Worm (Caenorhabditis elegans) whole organism, late embryonic: ENCODE data around the gene H39E20.1.

Source experiments
- C08G9.2 ChIP-seq: sonication (generic microtip); optimal IDR thresholded peaks from 2 replicates; lab custom pipeline; 2016; ENCODE audit warnings: mild to moderate bottlenecking, missing genetic modification characterization, moderate library complexity, missing compliant biosample characterization
- F13H6.1 ChIP-seq: sonication (generic microtip); optimal IDR thresholded peaks from 2 replicates; lab custom pipeline; 2016; ENCODE audit warnings: missing genetic modification characterization, missing compliant biosample characterization
- K02D7.2 ChIP-seq: sonication (generic microtip); optimal IDR thresholded peaks from 2 replicates; lab custom pipeline; 2017; ENCODE audit warnings: mild to moderate bottlenecking, missing genetic modification characterization, missing compliant biosample characterization
- T23F11.4 ChIP-seq: fragments of 200-800 bp; sonication (Bioruptor generic); optimal IDR thresholded peaks from 2 replicates; lab custom pipeline; 2018; ENCODE audit warnings: mild to moderate bottlenecking, missing genetic modification characterization, missing compliant biosample characterization
- ceh-18 ChIP-seq: sonication (generic microtip); optimal IDR thresholded peaks from 2 replicates; lab custom pipeline; 2016; ENCODE audit warnings: missing genetic modification characterization, missing compliant biosample characterization
- ceh-19 ChIP-seq: fragments of 200-800 bp; sonication (Bioruptor generic); optimal IDR thresholded peaks from 2 replicates; lab custom pipeline; 2018; ENCODE audit warnings: mild to moderate bottlenecking, missing genetic modification characterization, missing compliant biosample characterization
- ceh-2 ChIP-seq: sonication (generic microtip); optimal IDR thresholded peaks from 2 replicates; lab custom pipeline; 2016; ENCODE audit warnings: missing genotype, missing genetic modification characterization, missing compliant biosample characterization
- ceh-24 ChIP-seq: sonication (generic microtip); optimal IDR thresholded peaks from 2 replicates; lab custom pipeline; 2016; ENCODE audit warnings: mild to moderate bottlenecking, missing genetic modification characterization, missing compliant biosample characterization
- ceh-34 ChIP-seq: sonication (generic microtip); optimal IDR thresholded peaks from 2 replicates; lab custom pipeline; 2016; ENCODE audit warnings: mild to moderate bottlenecking, missing genetic modification characterization, missing compliant biosample characterization
- ceh-45 ChIP-seq: fragments of 200-800 bp; sonication (Bioruptor generic); IDR thresholded peaks from 2 replicates; pipeline ENCODE4 v1.3.6; 2022; ENCODE audit warnings: missing genetic modification reagents, missing genetic modification characterization, missing compliant biosample characterization
- ceh-6 ChIP-seq: fragments of 200-800 bp; sonication (Bioruptor generic); optimal IDR thresholded peaks from 2 replicates; lab custom pipeline; 2018; ENCODE audit warnings: mild to moderate bottlenecking, missing genetic modification characterization, missing compliant biosample characterization
- dmd-4 ChIP-seq: sonication (generic microtip); optimal IDR thresholded peaks from 2 replicates; lab custom pipeline; 2016; ENCODE audit warnings: borderline replicate concordance, missing genetic modification characterization, missing compliant biosample characterization
- elt-2 ChIP-seq: sonication (generic microtip); optimal IDR thresholded peaks from 2 replicates; lab custom pipeline; 2016; ENCODE audit warnings: missing genetic modification reagents, missing genetic modification characterization, missing compliant biosample characterization
- ets-4 ChIP-seq: sonication (generic microtip); optimal IDR thresholded peaks from 2 replicates; lab custom pipeline; 2016; ENCODE audit warnings: missing genetic modification characterization, missing compliant biosample characterization
- fkh-10 ChIP-seq: fragments of 150-350 bp; optimal IDR thresholded peaks from 2 replicates; lab custom pipeline; 2014; ENCODE audit warnings: missing biosample characterization, missing genetic modification reagents, missing genetic modification characterization
- fkh-6 ChIP-seq: sonication (generic microtip); optimal IDR thresholded peaks from 2 replicates; lab custom pipeline; 2016; ENCODE audit warnings: missing genetic modification characterization, missing compliant biosample characterization
- hlh-6 ChIP-seq: sonication (generic microtip); optimal IDR thresholded peaks from 2 replicates; lab custom pipeline; 2016; ENCODE audit warnings: missing genotype, missing genetic modification characterization, missing compliant biosample characterization
- hlh-8 ChIP-seq: sonication (generic microtip); optimal IDR thresholded peaks from 2 replicates; lab custom pipeline; 2016; ENCODE audit warnings: missing genotype, missing genetic modification characterization, missing compliant biosample characterization
- lim-6 ChIP-seq: sonication (generic microtip); optimal IDR thresholded peaks from 2 replicates; lab custom pipeline; 2016; ENCODE audit warnings: missing genetic modification characterization, missing compliant biosample characterization
- madf-2 ChIP-seq: sonication (generic microtip); optimal IDR thresholded peaks from 2 replicates; lab custom pipeline; 2017; ENCODE audit warnings: missing genetic modification characterization, missing compliant biosample characterization
- nhr-11 ChIP-seq: fragments of 150-350 bp; optimal IDR thresholded peaks from 2 replicates; lab custom pipeline; 2014; ENCODE audit warnings: missing biosample characterization, missing genetic modification characterization
- npax-4 ChIP-seq: sonication (generic microtip); optimal IDR thresholded peaks from 2 replicates; lab custom pipeline; 2016; ENCODE audit warnings: missing genetic modification characterization, missing compliant biosample characterization
- odd-2 ChIP-seq: sonication (generic microtip); optimal IDR thresholded peaks from 2 replicates; lab custom pipeline; 2017; ENCODE audit warnings: antibody characterized with exemption, mild to moderate bottlenecking, missing genetic modification characterization, missing compliant biosample characterization
- pag-3 ChIP-seq: sonication (generic microtip); optimal IDR thresholded peaks from 2 replicates; lab custom pipeline; 2016; ENCODE audit warnings: missing compliant biosample characterization, missing genetic modification characterization, borderline replicate concordance
- pha-2 ChIP-seq: sonication (generic microtip); optimal IDR thresholded peaks from 2 replicates; lab custom pipeline; 2017; ENCODE audit warnings: mild to moderate bottlenecking, missing genetic modification characterization, missing compliant biosample characterization
- pha-4 ChIP-seq: fragments of 150-350 bp; optimal IDR thresholded peaks from 2 replicates; lab custom pipeline; 2018; ENCODE audit warnings: missing biosample characterization, missing genetic modification reagents, missing genetic modification characterization
- pqm-1 ChIP-seq: sonication (generic microtip); optimal IDR thresholded peaks from 2 replicates; lab custom pipeline; 2016; ENCODE audit warnings: missing genetic modification characterization, missing compliant biosample characterization
- rnt-1 ChIP-seq: sonication (generic microtip); optimal IDR thresholded peaks from 2 replicates; lab custom pipeline; 2016; ENCODE audit warnings: missing genetic modification characterization, missing compliant biosample characterization
- sdc-2 ChIP-seq: sonication (generic microtip); optimal IDR thresholded peaks from 2 replicates; lab custom pipeline; 2016; ENCODE audit warnings: missing genotype, missing genetic modification characterization, missing compliant biosample characterization
- sox-4 ChIP-seq: sonication (generic microtip); optimal IDR thresholded peaks from 2 replicates; lab custom pipeline; 2017; ENCODE audit warnings: mild to moderate bottlenecking, missing genetic modification characterization, inconsistent platforms, missing compliant biosample characterization
- syd-9 ChIP-seq: sonication (generic microtip); optimal IDR thresholded peaks from 2 replicates; lab custom pipeline; 2016; ENCODE audit warnings: mild to moderate bottlenecking, missing genetic modification characterization, moderate library complexity, missing compliant biosample characterization
- tbx-2 ChIP-seq: sonication (generic microtip); optimal IDR thresholded peaks from 2 replicates; lab custom pipeline; 2016; ENCODE audit warnings: missing genetic modification characterization, missing compliant biosample characterization
- unc-55 ChIP-seq: sonication (generic microtip); optimal IDR thresholded peaks from 2 replicates; lab custom pipeline; 2017; ENCODE audit warnings: missing biosample characterization, missing genetic modification reagents, missing genetic modification characterization
- unc-86 ChIP-seq: sonication (generic microtip); optimal IDR thresholded peaks from 2 replicates; lab custom pipeline; 2016; ENCODE audit warnings: missing genetic modification characterization, missing compliant biosample characterization

Gene H39E20.1

DNA sequence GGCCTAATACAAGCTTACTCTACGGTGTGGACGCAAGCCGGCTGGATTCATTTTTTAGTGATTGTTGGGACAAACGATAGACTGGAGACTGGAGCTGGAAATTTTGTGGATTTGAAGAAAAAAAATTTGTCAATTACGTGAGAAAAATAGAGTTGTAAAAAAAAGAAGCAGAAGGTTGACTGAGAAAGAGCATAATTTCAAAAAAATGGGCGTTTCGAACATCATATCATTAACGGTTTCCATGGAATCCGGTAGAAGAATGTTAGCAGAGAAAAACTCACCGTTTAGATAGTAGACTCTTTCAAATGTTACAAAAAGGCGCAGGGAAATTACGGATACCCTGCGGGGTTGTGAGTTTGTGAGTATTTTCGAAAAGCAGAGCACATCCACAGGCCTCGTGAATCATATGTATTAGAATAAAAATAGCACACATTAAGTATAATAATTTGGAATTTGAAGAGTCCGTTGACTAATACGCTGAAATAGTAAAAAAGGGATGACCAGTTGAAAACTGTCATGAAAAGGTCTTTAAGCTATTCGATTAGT, 26.6 kb downstream of the H39E20.1 start, which contains the start of gene F56C3.7:
F56C3.7 (minus strand) TSS at position 51 of the 546 bp plus-strand sequence.
- TF ChIP-seq ets-4 (tag; lab: Kevin White, UChicago) (no peak), sdc-2 (tag; lab: Kevin White, UChicago) (peak; percentile 95)

DNA sequence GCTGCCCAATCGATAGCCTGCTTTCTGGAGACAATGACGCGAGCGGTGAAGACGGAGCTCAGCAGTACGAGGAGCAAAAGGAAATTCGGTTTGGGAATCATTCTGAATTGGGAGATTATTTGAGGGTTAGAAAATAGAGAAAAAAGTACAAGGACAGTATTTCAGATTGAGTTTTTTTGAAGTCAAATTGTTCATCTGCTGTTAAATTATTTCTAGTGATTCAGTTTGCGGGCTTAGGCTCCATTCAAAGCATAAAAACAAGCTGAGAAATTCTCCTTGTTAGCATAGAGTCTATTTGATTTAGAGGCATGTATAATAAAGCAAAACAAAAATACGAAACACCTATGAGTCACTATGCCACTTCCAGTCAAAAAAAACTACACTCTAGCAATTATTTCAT, 30.0 kb downstream of the H39E20.1 start, which contains the start of gene dgn-2:
dgn-2 (minus strand) TSS at position 101 of the 400 bp plus-strand sequence.
- TF ChIP-seq dmd-4 (tag; lab: Kevin White, UChicago) (no peak), npax-4 (tag; lab: Kevin White, UChicago) (no peak), odd-2 (tag; lab: Kevin White, UChicago) (no peak), unc-86 (tag; lab: Kevin White, UChicago) (no peak), unc-55 (no peak), madf-2 (no peak), ceh-2 (tag; lab: Kevin White, UChicago) (no peak), hlh-8 (tag; lab: Kevin White, UChicago) (no peak), lim-6 (tag; lab: Kevin White, UChicago) (no peak), ceh-6 (GFP tag; lab: Kevin White, UChicago) (no peak), ceh-19 (GFP tag; lab: Kevin White, UChicago) (no peak), F13H6.1 (tag; lab: Kevin White, UChicago) (no peak), ceh-18 (tag; lab: Kevin White, UChicago) (no peak), T23F11.4 (GFP tag; lab: Kevin White, UChicago) (no peak), rnt-1 (tag; lab: Kevin White, UChicago) (no peak), pha-4 (no peak)

- no peak for TF ChIP-seq ceh-19 (GFP tag; lab: Kevin White, UChicago)
- TF ChIP-seq pqm-1 (tag; lab: Kevin White, UChicago), result no peak
- no peak for TF ChIP-seq ceh-45 (GFP tag; lab: Robert Waterston, UW)
- TF ChIP-seq unc-55, result no peak
- TF ChIP-seq C08G9.2 (tag; lab: Kevin White, UChicago), result no peak
- TF ChIP-seq pag-3 (tag; lab: Kevin White, UChicago), result no peak
- no peak for TF ChIP-seq nhr-11 (tag; lab: Kevin White, UChicago)
- no peak for TF ChIP-seq syd-9
These were observed 36.8 kb downstream of the H39E20.1 start, which contains the start of gene F56C3.4 for ce11 chrX:1360631-1361030. Gene F56C3.4, minus strand, starts transcription at chrX:1360731.

DNA sequence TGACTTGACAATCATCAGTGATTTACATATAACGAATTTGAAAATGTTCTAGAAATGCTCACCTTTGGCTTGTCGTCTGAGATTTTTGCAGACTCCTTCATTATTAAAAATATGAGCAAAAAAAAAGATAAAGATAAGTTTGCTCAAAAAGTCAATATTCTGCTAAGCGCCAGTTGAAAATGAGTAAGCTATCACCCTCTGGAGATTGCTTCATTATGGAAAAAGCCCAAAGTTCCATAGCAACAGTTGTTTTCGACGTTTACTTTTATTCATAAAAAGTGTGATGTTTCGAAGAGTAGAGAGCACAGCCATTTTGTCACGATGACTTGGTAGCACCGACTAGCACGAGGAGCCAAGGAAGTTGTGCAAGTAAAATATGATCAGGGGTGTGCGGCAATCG, 39.1 kb downstream of the H39E20.1 start, which contains the start of gene F56C3.3:
F56C3.3 (minus strand) TSS at position 101 of the 400 bp plus-strand sequence.
- TF ChIP-seq K02D7.2 (no peak), unc-55 (no peak), ceh-45 (GFP tag; lab: Robert Waterston, UW) (no peak), pha-2 (tag; lab: Kevin White, UChicago) (no peak), hlh-6 (tag; lab: Kevin White, UChicago) (no peak), ceh-34 (tag; lab: Kevin White, UChicago) (no peak), hlh-8 (tag; lab: Kevin White, UChicago) (no peak), ceh-24 (no peak), fkh-6 (tag; lab: Kevin White, UChicago) (no peak), elt-2 (tag; lab: Kevin White, UChicago) (no peak), sox-4 (no peak), pag-3 (tag; lab: Kevin White, UChicago) (no peak), ceh-6 (GFP tag; lab: Kevin White, UChicago) (no peak), fkh-10 (GFP tag; lab: Kevin White, UChicago) (no peak), pha-4 (no peak), tbx-2 (tag; lab: Kevin White, UChicago) (no peak)
